Worm (Caenorhabditis elegans): ENCODE measurements around the gene srlf-35.

The srlf-35 gene

DNA sequence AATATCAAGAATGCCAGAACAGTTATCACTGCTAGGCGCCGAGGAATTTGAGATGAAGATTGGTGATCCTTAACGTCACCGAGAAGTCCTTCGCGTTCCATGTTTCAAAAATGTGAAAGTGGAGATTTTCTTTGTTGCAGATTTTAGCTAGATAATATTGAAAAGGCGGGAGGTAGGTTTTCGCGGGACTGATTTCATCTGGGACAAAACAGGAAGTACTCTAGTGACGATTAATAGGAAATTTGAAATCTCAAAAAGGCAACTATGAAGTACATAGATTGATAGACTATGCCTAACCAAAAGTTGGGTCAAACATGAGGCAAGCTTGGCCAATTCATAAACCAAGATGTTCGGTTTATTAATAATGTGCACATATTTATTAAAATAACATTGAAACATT, 49.2 kb downstream of the srlf-35 start, which contains the start of gene C14C6.8:
Gene C14C6.8, minus strand, starts transcription at position 101 of the 400 bp plus-strand sequence.
- TF ChIP-seq hlh-30 (tag; optimal IDR thresholded peaks at IDR 0.05; ENCODE audit: insufficient read depth) (no peak), dpl-1 (GFP tag; optimal IDR thresholded peaks at IDR 0.05) (no peak), Y48G9A.11 (GFP tag; IDR thresholded peaks at IDR 0.05) (no peak), D1046.2 (GFP tag; IDR thresholded peaks at IDR 0.05) (no peak), gei-8 (GFP tag; optimal IDR thresholded peaks at IDR 0.05) (no peak), unc-62 (GFP tag; optimal IDR thresholded peaks at IDR 0.05 in 1 of 2) (no peak), unc-62 (tag; optimal IDR thresholded peaks at IDR 0.05) (no peak), mdt-29 (GFP tag; IDR thresholded peaks at IDR 0.05) (no peak), nhr-42 (GFP tag; IDR thresholded peaks at IDR 0.05) (no peak), zip-11 (GFP tag; IDR thresholded peaks at IDR 0.05) (no peak), zfp-2 (tag; optimal IDR thresholded peaks at IDR 0.05) (no peak), ztf-7 (tag; optimal IDR thresholded peaks at IDR 0.05) (no peak), fkh-10 (GFP tag; optimal IDR thresholded peaks at IDR 0.05) (no peak), daf-8 (GFP tag; IDR thresholded peaks at IDR 0.05) (no peak), mxl-2 (GFP tag; conservative IDR thresholded peaks at IDR 0.05) (no peak), lin-13 (GFP tag; optimal IDR thresholded peaks at IDR 0.05) (no peak), duxl-1 (tag; optimal IDR thresholded peaks at IDR 0.05; ENCODE audit: poor library complexity) (no peak), nhr-76 (tag; optimal IDR thresholded peaks at IDR 0.05) (no peak), ama-1 (optimal IDR thresholded peaks at IDR 0.05) (no peak), nhr-10 (tag; optimal IDR thresholded peaks at IDR 0.05) (no peak)
